Fruit fly (Drosophila melanogaster) whole organism, embryonic: ENCODE results near the gene TBC1D16.

ENCODE experiments used
- Antp ChIP-seq: fragments of 200-800 bp; sonication (Bioruptor generic); optimal IDR thresholded peaks from 3 replicates; lab custom pipeline; 2016; ENCODE audit warnings: missing biosample characterization, missing genetic modification characterization
- Asciz ChIP-seq: fragments of 200-800 bp; sonication (Bioruptor generic); optimal IDR thresholded peaks from 2 replicates; lab custom pipeline; 2017; ENCODE audit warnings: missing biosample characterization, mild to moderate bottlenecking, missing genetic modification characterization, missing genetic modification reagents
- Atf-2 ChIP-seq: fragments of 200-800 bp; sonication (Bioruptor generic); optimal IDR thresholded peaks from 2 replicates; lab custom pipeline; 2016; ENCODE audit warnings: missing biosample characterization, missing genetic modification characterization
- BEAF-32 ChIP-seq: fragments of 200-800 bp; sonication (Bioruptor generic); optimal IDR thresholded peaks from 3 replicates; lab custom pipeline; 2017; ENCODE audit warnings: missing biosample characterization, missing genetic modification characterization, mild to moderate bottlenecking, moderate library complexity, missing genetic modification reagents
- Bgb ChIP-seq: fragments of 200-800 bp; sonication (Bioruptor generic); IDR thresholded peaks from 2 replicates; pipeline ENCODE4 v1.3.6; 2022; ENCODE audit warnings: missing biosample characterization, missing genetic modification characterization; ENCODE audit not compliant: partially characterized antibody
- CG10565 ChIP-seq: fragments of 200-800 bp; sonication (Bioruptor generic); optimal IDR thresholded peaks from 3 replicates; lab custom pipeline; 2016; ENCODE audit warnings: missing biosample characterization, mild to moderate bottlenecking, missing genetic modification characterization
- CG11398 ChIP-seq: fragments of 200-800 bp; sonication (Bioruptor generic); optimal IDR thresholded peaks from 2 replicates; lab custom pipeline; 2016; ENCODE audit warnings: missing biosample characterization, missing genetic modification characterization
- CG1233 ChIP-seq: fragments of 200-800 bp; sonication (Bioruptor generic); optimal IDR thresholded peaks from 4 replicates; lab custom pipeline; 2018; ENCODE audit warnings: missing biosample characterization, mild to moderate bottlenecking, missing genetic modification characterization
- CG12659 ChIP-seq: fragments of 200-800 bp; sonication (Bioruptor generic); optimal IDR thresholded peaks from 3 replicates; lab custom pipeline; 2017; ENCODE audit warnings: mild to moderate bottlenecking, missing biosample characterization, missing genetic modification reagents, missing genetic modification characterization
- CG14441 ChIP-seq: fragments of 200-800 bp; sonication (Bioruptor generic); IDR thresholded peaks from 2 replicates; pipeline ENCODE4 v1.3.6; 2022; ENCODE audit warnings: missing biosample characterization, missing genetic modification characterization
- CG14710 ChIP-seq: fragments of 200-800 bp; sonication (Bioruptor generic); optimal IDR thresholded peaks from 3 replicates; lab custom pipeline; 2019; ENCODE audit warnings: missing biosample characterization, mild to moderate bottlenecking, missing genetic modification characterization, moderate library complexity
- CG32532 ChIP-seq: fragments of 200-800 bp; sonication (Bioruptor generic); IDR thresholded peaks from 2 replicates; pipeline ENCODE4 v1.3.6; 2022; ENCODE audit warnings: missing biosample characterization, missing genetic modification characterization
- CG3281 ChIP-seq: fragments of 200-800 bp; sonication (Bioruptor generic); optimal IDR thresholded peaks from 3 replicates; lab custom pipeline; 2017; ENCODE audit warnings: missing biosample characterization, mild to moderate bottlenecking, missing genetic modification characterization
- CG4404 ChIP-seq: fragments of 200-800 bp; sonication (Bioruptor generic); IDR thresholded peaks from 2 replicates; pipeline ENCODE4 v1.3.6; 2022; ENCODE audit warnings: missing biosample characterization, missing genetic modification characterization
- CG4707 ChIP-seq: fragments of 200-800 bp; sonication (Bioruptor generic); optimal IDR thresholded peaks from 2 replicates; lab custom pipeline; 2018; ENCODE audit warnings: missing biosample characterization, mild to moderate bottlenecking, missing genetic modification characterization, moderate library complexity
- CG6175 ChIP-seq: fragments of 200-800 bp; sonication (Bioruptor generic); IDR thresholded peaks from 3 replicates; pipeline ENCODE4 v1.3.6; 2022; ENCODE audit warnings: missing biosample characterization, missing genetic modification characterization
- CG6272 ChIP-seq: fragments of 200-800 bp; sonication (Bioruptor generic); IDR thresholded peaks from 2 replicates; pipeline ENCODE4 v1.3.6; 2022; ENCODE audit warnings: missing biosample characterization, missing genetic modification characterization
- CG7963 ChIP-seq: fragments of 200-800 bp; sonication (Bioruptor generic); IDR thresholded peaks from 3 replicates; pipeline ENCODE4 v1.3.6; 2022; ENCODE audit warnings: missing biosample characterization, missing genetic modification characterization; ENCODE audit not compliant: partially characterized antibody
- CG8281 ChIP-seq: fragments of 200-800 bp; sonication (Bioruptor generic); optimal IDR thresholded peaks from 2 replicates; lab custom pipeline; 2018; ENCODE audit warnings: missing biosample characterization, mild to moderate bottlenecking, missing genetic modification characterization, moderate library complexity
- CG8944 ChIP-seq: fragments of 200-800 bp; sonication (Bioruptor generic); optimal IDR thresholded peaks from 3 replicates; lab custom pipeline; 2016; ENCODE audit warnings: missing biosample characterization, missing genetic modification characterization
- Dad ChIP-seq: fragments of 200-800 bp; sonication (Bioruptor generic); optimal IDR thresholded peaks from 3 replicates; lab custom pipeline; 2016; ENCODE audit warnings: missing biosample characterization, missing genetic modification characterization
- Dek ChIP-seq: fragments of 200-800 bp; sonication (Bioruptor generic); optimal IDR thresholded peaks from 3 replicates; lab custom pipeline; 2019; ENCODE audit warnings: missing biosample characterization, mild to moderate bottlenecking, missing genetic modification characterization, moderate library complexity
- Dref ChIP-seq: fragments of 200-800 bp; sonication (Bioruptor generic); IDR thresholded peaks from 2 replicates; pipeline ENCODE4 v1.3.6; 2022; ENCODE audit warnings: missing biosample characterization, missing genetic modification characterization
- GATAe ChIP-seq: fragments of 200-800 bp; sonication (Bioruptor generic); conservative IDR thresholded peaks from 2 replicates; pipeline ENCODE4 v1.3.6; 2022; ENCODE audit warnings: missing biosample characterization, missing genetic modification characterization
- H2.0 ChIP-seq: fragments of 200-800 bp; sonication (Bioruptor generic); IDR thresholded peaks from 2 replicates; pipeline ENCODE4 v1.3.6; 2022; ENCODE audit warnings: missing biosample characterization, missing genetic modification characterization
- Hand ChIP-seq: fragments of 200-800 bp; sonication (Bioruptor generic); optimal IDR thresholded peaks from 2 replicates; lab custom pipeline; 2017; ENCODE audit warnings: mild to moderate bottlenecking, missing biosample characterization, missing genetic modification reagents, missing genetic modification characterization
- MTF-1 ChIP-seq: fragments of 200-800 bp; sonication (Bioruptor generic); optimal IDR thresholded peaks from 2 replicates; lab custom pipeline; 2018; ENCODE audit warnings: missing biosample characterization, mild to moderate bottlenecking, missing genetic modification characterization, borderline replicate concordance
- Myb ChIP-seq: fragments of 200-800 bp; sonication (Bioruptor generic); optimal IDR thresholded peaks from 2 replicates; lab custom pipeline; 2016; ENCODE audit warnings: missing biosample characterization, missing genetic modification characterization
- Poxn ChIP-seq: fragments of 200-800 bp; sonication (Bioruptor generic); IDR thresholded peaks from 2 replicates; pipeline ENCODE4 v1.3.6; 2022; ENCODE audit warnings: missing biosample characterization, missing genetic modification characterization
- Six4 ChIP-seq: fragments of 200-800 bp; sonication (Bioruptor generic); optimal IDR thresholded peaks from 2 replicates; lab custom pipeline; 2016; ENCODE audit warnings: missing biosample characterization, missing genetic modification characterization
- Sox102F ChIP-seq: fragments of 200-800 bp; sonication (Bioruptor generic); optimal IDR thresholded peaks from 2 replicates; lab custom pipeline; 2018; ENCODE audit warnings: missing biosample characterization, mild to moderate bottlenecking, missing genetic modification characterization, moderate library complexity
- TFAM ChIP-seq: fragments of 200-800 bp; sonication (Bioruptor generic); optimal IDR thresholded peaks from 2 replicates; lab custom pipeline; 2017; ENCODE audit warnings: missing biosample characterization, missing genetic modification characterization, inconsistent platforms
- bab2 ChIP-seq: fragments of 200-800 bp; sonication (Bioruptor generic); optimal IDR thresholded peaks from 2 replicates; lab custom pipeline; 2016; ENCODE audit warnings: missing biosample characterization, missing genetic modification characterization
- cad ChIP-seq: fragments of >200 bp; optimal IDR thresholded peaks from 2 replicates; lab custom pipeline; 2017; ENCODE audit warnings: missing biosample characterization, missing genetic modification characterization
- cg ChIP-seq: fragments of 200-800 bp; sonication (Bioruptor generic); optimal IDR thresholded peaks from 3 replicates; lab custom pipeline; 2019; ENCODE audit warnings: missing biosample characterization, mild to moderate bottlenecking, missing genetic modification characterization, moderate library complexity
- esg ChIP-seq: fragments of 200-800 bp; sonication (Bioruptor generic); conservative IDR thresholded peaks from 2 replicates; pipeline ENCODE4 v1.3.6; 2022; ENCODE audit warnings: missing biosample characterization, missing genetic modification characterization
- ftz-f1 ChIP-seq: fragments of 200-800 bp; sonication (Bioruptor generic); optimal IDR thresholded peaks from 2 replicates; lab custom pipeline; 2016; ENCODE audit warnings: missing biosample characterization, missing genetic modification characterization
- grn ChIP-seq: fragments of 200-800 bp; sonication (Bioruptor generic); optimal IDR thresholded peaks from 3 replicates; lab custom pipeline; 2017; ENCODE audit warnings: missing biosample characterization, missing genetic modification characterization
- oc ChIP-seq: fragments of 200-800 bp; sonication (Bioruptor generic); optimal IDR thresholded peaks from 2 replicates; lab custom pipeline; 2018; ENCODE audit warnings: missing biosample characterization, mild to moderate bottlenecking, missing genetic modification characterization, moderate library complexity
- pfk ChIP-seq: fragments of 200-800 bp; sonication (Bioruptor generic); optimal IDR thresholded peaks from 2 replicates; lab custom pipeline; 2018; ENCODE audit warnings: missing biosample characterization, mild to moderate bottlenecking, missing genetic modification characterization, moderate library complexity
- pita ChIP-seq: fragments of 200-800 bp; sonication (Bioruptor generic); optimal IDR thresholded peaks from 2 replicates; lab custom pipeline; 2017; ENCODE audit warnings: missing biosample characterization, mild to moderate bottlenecking, missing genetic modification characterization
- repo ChIP-seq: fragments of 200-800 bp; sonication (Bioruptor generic); optimal IDR thresholded peaks from 2 replicates; lab custom pipeline; 2016; ENCODE audit warnings: missing biosample characterization, missing genetic modification characterization
- sd ChIP-seq: fragments of 200-800 bp; sonication (Bioruptor generic); optimal IDR thresholded peaks from 3 replicates; lab custom pipeline; 2018; ENCODE audit warnings: missing biosample characterization, mild to moderate bottlenecking, missing genetic modification characterization, moderate library complexity
- slbo ChIP-seq: fragments of 200-800 bp; sonication (Bioruptor generic); IDR thresholded peaks from 2 replicates; pipeline ENCODE4 v1.3.6; 2022; ENCODE audit warnings: missing biosample characterization, missing genetic modification characterization
- sqz ChIP-seq: fragments of 200-800 bp; sonication (Bioruptor generic); optimal IDR thresholded peaks from 3 replicates; lab custom pipeline; 2018; ENCODE audit warnings: missing biosample characterization, mild to moderate bottlenecking, missing genetic modification characterization
- sug ChIP-seq: fragments of 200-800 bp; optimal IDR thresholded peaks from 2 replicates; lab custom pipeline; 2019; ENCODE audit warnings: missing biosample characterization, mild to moderate bottlenecking, missing genetic modification characterization, moderate library complexity
- twi ChIP-seq: fragments of 200-800 bp; optimal IDR thresholded peaks from 2 replicates; lab custom pipeline; 2019; ENCODE audit warnings: missing biosample characterization, mild to moderate bottlenecking, missing genetic modification characterization, moderate library complexity
- tx ChIP-seq: fragments of 200-800 bp; sonication (Bioruptor generic); optimal IDR thresholded peaks from 2 replicates; lab custom pipeline; 2016; ENCODE audit warnings: missing biosample characterization, missing genetic modification characterization
- unc-4 ChIP-seq: fragments of 200-800 bp; sonication (Bioruptor generic); IDR thresholded peaks from 2 replicates; pipeline ENCODE4 v1.3.6; 2022; ENCODE audit warnings: missing biosample characterization, missing genetic modification characterization; ENCODE audit not compliant: partially characterized antibody

The TBC1D16 gene

dm6 chr2L:10387869-10388726 lies 47.4 kb downstream of the TBC1D16 start, which contains the start of gene da (continued):
- TF ChIP-seq oc (tag; lab: Kevin White, UChicago) (no peak), CG3281 (GFP tag; lab: Kevin White, UChicago) (peak; percentile 10), Myb (GFP tag; lab: Kevin White, UChicago) (peak; percentile 29), Bgb (peak; percentile 49; the same call in 1 of the 2 replicates), pfk (GFP tag; lab: Kevin White, UChicago) (peak; percentile 86), BEAF-32 (GFP tag; lab: Kevin White, UChicago) (peak; percentile 69), unc-4 (GFP tag; lab: Robert Waterston, UW) (peak; percentile 54; the same call in 1 of the 2 replicates), CG14710 (peak; percentile 74), CG4707 (GFP tag; lab: Kevin White, UChicago) (no peak), grn (GFP tag; lab: Kevin White, UChicago) (peak; percentile 34), sqz (GFP tag; lab: Kevin White, UChicago) (no peak), H2.0 (peak; percentile 60), cg (GFP tag; lab: Kevin White, UChicago) (no peak), CG6272 (peak; percentile 50; the same call in 1 of the 2 replicates), twi (tag; lab: Kevin White, UChicago) (peak; percentile 43), CG10565 (GFP tag; lab: Kevin White, UChicago) (no peak), TFAM (GFP tag; lab: Kevin White, UChicago) (no peak), CG6175 (GFP tag; lab: Robert Waterston, UW) (no peak), Sox102F (GFP tag; lab: Kevin White, UChicago) (no peak), CG4404 (GFP tag; lab: Robert Waterston, UW) (no peak), bab2 (GFP tag; lab: Kevin White, UChicago) (no peak), CG12659 (GFP tag; lab: Kevin White, UChicago) (peak; percentile 91), CG14441 (GFP tag; lab: Robert Waterston, UW) (peak; percentile 59), sd (tag; lab: Kevin White, UChicago) (peak; percentile 46), Dref (GFP tag; lab: Robert Waterston, UW) (peak; percentile 92), esg (GFP tag; lab: Robert Waterston, UW) (peak; percentile 36; the same call in 1 of the 2 replicates), sug (tag; lab: Kevin White, UChicago) (peak; percentile 75), CG11398 (no peak), repo (GFP tag; lab: Kevin White, UChicago) (no peak), cad (GFP tag; lab: Kevin White, UChicago) (no peak), Antp (GFP tag; lab: Kevin White, UChicago) (peak; percentile 57), Asciz (GFP tag; lab: Kevin White, UChicago) (peak; percentile 23), CG8281 (tag; lab: Kevin White, UChicago) (no peak), Six4 (GFP tag; lab: Kevin White, UChicago) (peak; percentile 15), Dad (peak; percentile 45), CG1233 (GFP tag; lab: Kevin White, UChicago) (no peak), Poxn (GFP tag; lab: Robert Waterston, UW) (no peak), CG32532 (GFP tag; lab: Robert Waterston, UW) (peak; percentile 66), Atf-2 (GFP tag; lab: Kevin White, UChicago) (no peak), GATAe (no peak), MTF-1 (GFP tag; lab: Kevin White, UChicago) (no peak), slbo (GFP tag; lab: Robert Waterston, UW) (peak; percentile 74), Hand (no peak), CG8944 (GFP tag; lab: Kevin White, UChicago) (peak; percentile 23), ftz-f1 (GFP tag; lab: Kevin White, UChicago) (no peak), Dek (tag; lab: Kevin White, UChicago) (peak; percentile 65), tx (GFP tag; lab: Kevin White, UChicago) (peak; percentile 44), CG7963 (GFP tag; lab: Robert Waterston, UW) (peak; percentile 44; the same call in 1 of the 3 replicates), pita (GFP tag; lab: Kevin White, UChicago) (no peak)
